Worm (Caenorhabditis elegans) whole organism, young adult: ENCODE data around the gene zmp-5.

Experiments
- F52B5.7 ChIP-seq: sonication (generic microtip); optimal IDR thresholded peaks from 2 replicates; lab custom pipeline; 2016; ENCODE audit warnings: mild to moderate bottlenecking, missing genetic modification characterization, missing compliant biosample characterization
- ceh-27 ChIP-seq: fragments of 200-800 bp; sonication (Bioruptor generic); optimal IDR thresholded peaks from 2 replicates; lab custom pipeline; 2018; ENCODE audit warnings: mild to moderate bottlenecking, missing genetic modification characterization, moderate library complexity, missing compliant biosample characterization
- dpl-1 ChIP-seq: fragments of 150-350 bp; optimal IDR thresholded peaks from 2 replicates; lab custom pipeline; 2014; ENCODE audit warnings: missing biosample characterization, missing genetic modification reagents, missing genetic modification characterization
- nfya-1 ChIP-seq: sonication (generic microtip); optimal IDR thresholded peaks from 2 replicates; lab custom pipeline; 2017; ENCODE audit warnings: antibody characterized with exemption, missing compliant biosample characterization, missing genetic modification characterization, borderline replicate concordance; ENCODE audit not compliant: insufficient read depth
- snpc-4 ChIP-seq, 5 experiments: fragments of 150-350 bp in 1 of 5; sonication (generic microtip) in 4 of 5; optimal IDR thresholded peaks; 2 replicates each; lab custom pipeline; 2014 to 2018; ENCODE audit warnings: missing genetic modification characterization in 5 of 5, missing biosample characterization in 3 of 5, antibody characterized with exemption in 2 of 5, mild to moderate bottlenecking in 2 of 5, missing compliant biosample characterization in 2 of 5, missing genotype in 2 of 5, moderate library complexity in 2 of 5, missing genetic modification reagents in 1 of 5

DNA sequence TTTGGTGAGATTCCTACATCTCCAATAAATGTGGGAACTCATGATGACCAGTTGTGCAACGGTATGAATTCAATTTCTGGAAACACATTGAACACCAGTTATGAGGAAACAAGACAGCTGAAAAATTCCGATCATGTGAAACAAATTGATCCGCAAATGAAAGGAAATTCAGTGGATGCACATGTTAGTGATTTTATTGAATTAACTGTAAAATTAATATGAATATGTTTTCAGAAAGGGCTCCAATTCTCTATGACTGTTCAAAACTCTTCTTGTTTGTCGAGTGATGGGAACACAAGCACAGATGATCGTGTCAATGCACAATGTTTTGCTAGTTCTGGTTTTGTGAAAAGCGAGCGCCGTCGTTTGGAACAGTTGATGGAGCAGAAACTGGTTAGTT, 26.6 kb upstream of the zmp-5 start:
- TF ChIP-seq F52B5.7 (tag; lab: Kevin White, UChicago) (no peak), ceh-27 (GFP tag; lab: Kevin White, UChicago) (no peak), dpl-1 (no peak), snpc-4 (GFP tag; optimal IDR thresholded peaks at IDR 0.05; lab: Kevin White, UChicago) (no peak), snpc-4 (tag; optimal IDR thresholded peaks at IDR 0.05; lab: Kevin White, UChicago) (no peak), nfya-1 (tag; lab: Kevin White, UChicago) (no peak)
